Worm (Caenorhabditis elegans) whole organism, mixed stage, embryonic: ENCODE data around the gene twnk-1.
A peak's percentile ranks its signal among the peaks of the same experiment; 100 is the strongest.

ENCODE experiments used
- M03D4.4 ChIP-seq: sonication (generic microtip); optimal IDR thresholded peaks from 2 replicates; lab custom pipeline; 2017; ENCODE audit warnings: mild to moderate bottlenecking, missing genetic modification characterization, missing compliant biosample characterization
- blmp-1 ChIP-seq: fragments of 150-350 bp; optimal IDR thresholded peaks from 2 replicates; lab custom pipeline; 2014; ENCODE audit warnings: missing biosample characterization, missing genetic modification characterization
- ces-1 ChIP-seq: fragments of 150-350 bp; optimal IDR thresholded peaks from 2 replicates; lab custom pipeline; 2014; ENCODE audit warnings: missing biosample characterization, missing genetic modification reagents, missing genetic modification characterization
- cnd-1 ChIP-seq: fragments of 200-800 bp; sonication (Bioruptor generic); optimal IDR thresholded peaks from 2 replicates; lab custom pipeline; 2018; ENCODE audit warnings: mild to moderate bottlenecking, missing genetic modification characterization, missing compliant biosample characterization
- elt-1 ChIP-seq: sonication (generic microtip); optimal IDR thresholded peaks from 2 replicates; lab custom pipeline; 2017; ENCODE audit warnings: missing genetic modification characterization, mild to moderate bottlenecking, missing compliant biosample characterization, antibody characterized with exemption, moderate library complexity, borderline replicate concordance; ENCODE audit not compliant: insufficient read depth
- lsy-2 ChIP-seq: fragments of 150-350 bp; optimal IDR thresholded peaks from 2 replicates; lab custom pipeline; 2014; ENCODE audit warnings: missing biosample characterization, missing genetic modification characterization
- nhr-12 ChIP-seq: fragments of 150-350 bp; optimal IDR thresholded peaks from 2 replicates; lab custom pipeline; 2014; ENCODE audit warnings: missing biosample characterization, missing genetic modification characterization
- pha-4 ChIP-seq: fragments of 150-350 bp; optimal IDR thresholded peaks from 2 replicates; lab custom pipeline; 2018; ENCODE audit warnings: missing biosample characterization, missing genetic modification reagents, missing genetic modification characterization
- snpc-4 ChIP-seq: fragments of 150-350 bp; optimal IDR thresholded peaks from 2 replicates; lab custom pipeline; 2014; ENCODE audit warnings: missing biosample characterization, missing genetic modification characterization
- unc-62 ChIP-seq: fragments of 150-350 bp; optimal IDR thresholded peaks from 2 replicates; lab custom pipeline; 2014; ENCODE audit warnings: missing biosample characterization, missing genetic modification reagents, missing genetic modification characterization

DNA sequence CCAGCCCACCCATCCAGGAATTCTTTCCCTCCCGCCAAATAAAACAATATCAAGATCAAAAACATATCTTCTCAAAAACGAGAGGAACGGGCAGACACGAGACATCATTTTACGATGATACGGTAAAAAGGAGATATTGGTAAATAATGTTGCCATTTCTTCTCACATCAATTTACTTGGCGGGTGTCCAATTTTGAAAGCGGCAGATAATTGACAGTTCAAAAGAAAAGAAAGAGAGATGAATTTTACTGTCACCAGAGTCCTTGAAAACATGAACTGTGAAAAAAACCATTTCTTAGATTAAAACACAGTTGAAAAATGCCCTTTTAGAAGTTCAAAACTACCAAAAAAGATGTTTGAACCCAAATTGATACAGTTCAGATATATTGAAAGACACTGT, 19.7 kb downstream of the twnk-1 start:
- no peak for TF ChIP-seq M03D4.4 (tag; lab: Kevin White, UChicago)
- no peak for TF ChIP-seq ces-1 (GFP tag; lab: Kevin White, UChicago)
- no peak for TF ChIP-seq pha-4 (tag; lab: Kevin White, UChicago)
- TF ChIP-seq blmp-1 = no peak
- no peak for TF ChIP-seq nhr-12 (tag; lab: Kevin White, UChicago)
- TF ChIP-seq elt-1 (tag; lab: Kevin White, UChicago) = no peak
- no peak for TF ChIP-seq snpc-4
- TF ChIP-seq unc-62 (GFP tag; lab: Kevin White, UChicago) = peak; percentile 15
- no peak for TF ChIP-seq lsy-2
- TF ChIP-seq cnd-1 (tag; lab: Kevin White, UChicago) = no peak
